Worm (Caenorhabditis elegans) whole organism, L4/young adult: Measurements from ENCODE around the gene tag-164.
A peak's percentile ranks its signal among the peaks of the same experiment; 100 is the strongest.

Experiments
- W03F9.2 ChIP-seq: fragments of 150-350 bp; optimal IDR thresholded peaks from 2 replicates; lab custom pipeline; 2014; ENCODE audit warnings: missing biosample characterization, missing genetic modification characterization
- dao-5 ChIP-seq: sonication (generic microtip); optimal IDR thresholded peaks from 2 replicates; lab custom pipeline; 2016; ENCODE audit warnings: missing genotype, missing genetic modification characterization, moderate library complexity, missing compliant biosample characterization
- him-1 ChIP-seq: sonication (generic microtip); optimal IDR thresholded peaks from 2 replicates; lab custom pipeline; 2016; ENCODE audit warnings: missing genotype, missing genetic modification reagents, missing genetic modification characterization, missing compliant biosample characterization

ce11 chrIII:13462965-13463783 lies 3.8 kb downstream of the tag-164 start, which contains the start of gene ant-1.1:
- TF ChIP-seq W03F9.2 (peak; percentile 88), him-1 (peak; percentile 38), dao-5 (tag; lab: Kevin White, UChicago) (no peak)
